Fruit fly (Drosophila melanogaster) whole organism, embryonic: ENCODE measurements around the gene Arp6.
A peak's percentile ranks its signal among the peaks of the same experiment; 100 is the strongest.

Experiments used
- CG10147 ChIP-seq: fragments of 200-800 bp; sonication (Bioruptor generic); optimal IDR thresholded peaks from 2 replicates; lab custom pipeline; 2019; ENCODE audit warnings: missing biosample characterization, mild to moderate bottlenecking, missing genetic modification characterization, moderate library complexity
- CG10267 ChIP-seq: fragments of 200-800 bp; sonication (Bioruptor generic); optimal IDR thresholded peaks from 2 replicates; lab custom pipeline; 2018; ENCODE audit warnings: missing biosample characterization, mild to moderate bottlenecking, missing genetic modification characterization, moderate library complexity
- CG1233 ChIP-seq: fragments of 200-800 bp; sonication (Bioruptor generic); optimal IDR thresholded peaks from 4 replicates; lab custom pipeline; 2018; ENCODE audit warnings: missing biosample characterization, mild to moderate bottlenecking, missing genetic modification characterization
- CG12391 ChIP-seq: fragments of 200-800 bp; sonication (Bioruptor generic); optimal IDR thresholded peaks from 3 replicates; lab custom pipeline; 2018; ENCODE audit warnings: missing biosample characterization, mild to moderate bottlenecking, missing genetic modification characterization, moderate library complexity
- CG13287 ChIP-seq: fragments of 200-800 bp; sonication (Bioruptor generic); IDR thresholded peaks from 2 replicates; pipeline ENCODE4 v1.3.6; 2022; ENCODE audit warnings: missing biosample characterization, missing genetic modification characterization; ENCODE audit not compliant: partially characterized antibody
- CG13296 ChIP-seq: fragments of 200-800 bp; sonication (Bioruptor generic); optimal IDR thresholded peaks from 3 replicates; lab custom pipeline; 2018; ENCODE audit warnings: missing biosample characterization, mild to moderate bottlenecking, missing genetic modification characterization
- CG14710 ChIP-seq: fragments of 200-800 bp; sonication (Bioruptor generic); optimal IDR thresholded peaks from 3 replicates; lab custom pipeline; 2019; ENCODE audit warnings: missing biosample characterization, mild to moderate bottlenecking, missing genetic modification characterization, moderate library complexity
- CG16813 ChIP-seq: fragments of 200-800 bp; sonication (Bioruptor generic); IDR thresholded peaks from 3 replicates; pipeline ENCODE4 v1.3.6; 2022; ENCODE audit warnings: missing biosample characterization, missing genetic modification characterization; ENCODE audit not compliant: partially characterized antibody
- CG2116 ChIP-seq: fragments of 200-800 bp; sonication (Bioruptor generic); optimal IDR thresholded peaks from 3 replicates; lab custom pipeline; 2018; ENCODE audit warnings: missing biosample characterization, mild to moderate bottlenecking, missing genetic modification characterization
- CG31441 ChIP-seq: fragments of 200-800 bp; sonication (Bioruptor generic); IDR thresholded peaks from 2 replicates; pipeline ENCODE4 v1.3.6; 2022; ENCODE audit warnings: missing biosample characterization, missing genetic modification characterization
- CG42726 ChIP-seq: fragments of 200-800 bp; sonication (Bioruptor generic); IDR thresholded peaks from 2 replicates; pipeline ENCODE4 v1.3.6; 2022; ENCODE audit warnings: missing biosample characterization, missing genetic modification characterization; ENCODE audit not compliant: partially characterized antibody
- CG4328 ChIP-seq: fragments of 200-800 bp; sonication (Bioruptor generic); optimal IDR thresholded peaks from 3 replicates; lab custom pipeline; 2017; ENCODE audit warnings: missing biosample characterization, missing genetic modification reagents, missing genetic modification characterization
- CG4424 ChIP-seq: fragments of 200-800 bp; sonication (Bioruptor generic); optimal IDR thresholded peaks from 3 replicates; lab custom pipeline; 2016; ENCODE audit warnings: missing biosample characterization, missing genetic modification characterization
- CG4707 ChIP-seq: fragments of 200-800 bp; sonication (Bioruptor generic); optimal IDR thresholded peaks from 2 replicates; lab custom pipeline; 2018; ENCODE audit warnings: missing biosample characterization, mild to moderate bottlenecking, missing genetic modification characterization, moderate library complexity
- CG9727 ChIP-seq: fragments of 200-800 bp; sonication (Bioruptor generic); optimal IDR thresholded peaks from 3 replicates; lab custom pipeline; 2017; ENCODE audit warnings: missing biosample characterization, mild to moderate bottlenecking, missing genetic modification characterization
- CG9817 ChIP-seq: fragments of 200-800 bp; sonication (Bioruptor generic); optimal IDR thresholded peaks from 2 replicates; lab custom pipeline; 2018; ENCODE audit warnings: missing biosample characterization, mild to moderate bottlenecking, missing genetic modification characterization, moderate library complexity
- CkIIα-i1 ChIP-seq: fragments of 200-800 bp; sonication (Bioruptor generic); IDR thresholded peaks from 2 replicates; pipeline ENCODE4 v1.3.6; 2022; ENCODE audit warnings: missing biosample characterization, missing genetic modification characterization
- CoRest ChIP-seq: fragments of 200-800 bp; sonication (Bioruptor generic); optimal IDR thresholded peaks from 3 replicates; lab custom pipeline; 2018; ENCODE audit warnings: missing biosample characterization, mild to moderate bottlenecking, missing genetic modification characterization, moderate library complexity
- CrebB ChIP-seq: fragments of 200-800 bp; sonication (Bioruptor generic); optimal IDR thresholded peaks from 3 replicates; lab custom pipeline; 2018; ENCODE audit warnings: missing biosample characterization, mild to moderate bottlenecking, missing genetic modification characterization
- Ets65A ChIP-seq: fragments of 200-800 bp; sonication (Bioruptor generic); peaks from one replicate; lab custom pipeline; 2016; ENCODE audit warnings: missing biosample characterization, missing genetic modification characterization
- Fer3 ChIP-seq: fragments of 200-800 bp; sonication (Bioruptor generic); optimal IDR thresholded peaks from 2 replicates; lab custom pipeline; 2018; ENCODE audit warnings: missing biosample characterization, mild to moderate bottlenecking, missing genetic modification characterization, moderate library complexity
- Gsc ChIP-seq: fragments of 200-800 bp; sonication (Bioruptor generic); IDR thresholded peaks from 2 replicates; pipeline ENCODE4 v1.3.6; 2022; ENCODE audit warnings: missing biosample characterization, missing genetic modification characterization
- HLH3B ChIP-seq: fragments of 200-800 bp; sonication (Bioruptor generic); IDR thresholded peaks from 2 replicates; pipeline ENCODE4 v1.3.6; 2022; ENCODE audit warnings: missing biosample characterization, missing genetic modification characterization
- MESR4 ChIP-seq: fragments of 200-800 bp; sonication (Bioruptor generic); optimal IDR thresholded peaks from 2 replicates; lab custom pipeline; 2018; ENCODE audit warnings: missing biosample characterization, mild to moderate bottlenecking, missing genetic modification characterization, moderate library complexity
- Stat92E ChIP-seq, 3 experiments: fragments of >200 bp in 2 of 3; fragments of 200-800 bp in 1 of 3; sonication (Bioruptor generic) in 1 of 3; optimal IDR thresholded peaks; 2 replicates each; lab custom pipeline; 2017 to 2019; ENCODE audit warnings: missing biosample characterization in 3 of 3, missing genetic modification characterization in 3 of 3, mild to moderate bottlenecking in 1 of 3, moderate library complexity in 1 of 3
- TFAM ChIP-seq: fragments of 200-800 bp; sonication (Bioruptor generic); optimal IDR thresholded peaks from 2 replicates; lab custom pipeline; 2017; ENCODE audit warnings: missing biosample characterization, missing genetic modification characterization, inconsistent platforms
- Xbp1 ChIP-seq: fragments of 200-800 bp; sonication (Bioruptor generic); optimal IDR thresholded peaks from 3 replicates; lab custom pipeline; 2016; ENCODE audit warnings: missing biosample characterization, mild to moderate bottlenecking, missing genetic modification characterization
- Xrp1 ChIP-seq: fragments of 200-800 bp; sonication (Bioruptor generic); IDR thresholded peaks from 2 replicates; pipeline ENCODE4 v1.3.6; 2022; ENCODE audit warnings: missing biosample characterization, missing genetic modification characterization
- YL-1 ChIP-seq: fragments of 200-800 bp; sonication (Bioruptor generic); optimal IDR thresholded peaks from 3 replicates; lab custom pipeline; 2017; ENCODE audit warnings: missing biosample characterization, mild to moderate bottlenecking, missing genetic modification characterization
- bbx ChIP-seq: fragments of 200-800 bp; sonication (Bioruptor generic); IDR thresholded peaks from 2 replicates; pipeline ENCODE4 v1.3.6; 2022; ENCODE audit warnings: missing biosample characterization, missing genetic modification characterization; ENCODE audit not compliant: partially characterized antibody
- br ChIP-seq: fragments of >200 bp; optimal IDR thresholded peaks from 2 replicates; lab custom pipeline; 2017
- cg ChIP-seq: fragments of 200-800 bp; sonication (Bioruptor generic); optimal IDR thresholded peaks from 3 replicates; lab custom pipeline; 2019; ENCODE audit warnings: missing biosample characterization, mild to moderate bottlenecking, missing genetic modification characterization, moderate library complexity
- ci ChIP-seq: fragments of 200-800 bp; sonication (Bioruptor generic); IDR thresholded peaks from 3 replicates; pipeline ENCODE4 v1.3.6; 2022; ENCODE audit warnings: missing biosample characterization, missing genetic modification characterization
- dm ChIP-seq: fragments of 200-800 bp; sonication (Bioruptor generic); optimal IDR thresholded peaks from 3 replicates; lab custom pipeline; 2016; ENCODE audit warnings: missing biosample characterization, missing genetic modification characterization
- dpn ChIP-seq, 2 experiments: fragments of 200-800 bp; sonication (Bioruptor generic); optimal IDR thresholded peaks; 3 replicates each; lab custom pipeline; 2016; ENCODE audit warnings: missing biosample characterization in 2 of 2, missing genetic modification characterization in 2 of 2
- hbn ChIP-seq: fragments of 200-800 bp; sonication (Bioruptor generic); IDR thresholded peaks from 2 replicates; pipeline ENCODE4 v1.3.6; 2022; ENCODE audit warnings: missing biosample characterization, missing genetic modification characterization; ENCODE audit not compliant: partially characterized antibody
- ind ChIP-seq: fragments of 200-800 bp; sonication (Bioruptor generic); optimal IDR thresholded peaks from 3 replicates; lab custom pipeline; 2016; ENCODE audit warnings: missing biosample characterization, missing genetic modification characterization
- knrl ChIP-seq: fragments of 200-800 bp; sonication (Bioruptor generic); IDR thresholded peaks from 3 replicates; pipeline ENCODE4 v1.3.6; 2022; ENCODE audit warnings: missing biosample characterization, missing genetic modification characterization; ENCODE audit not compliant: partially characterized antibody
- lov ChIP-seq, 2 experiments: fragments of 200-800 bp in 1 of 2; fragments of >200 bp in 1 of 2; sonication (Bioruptor generic) in 1 of 2; IDR thresholded peaks in 1 of 2; optimal IDR thresholded peaks in 1 of 2; 2 replicates in 1 of 2; 3 replicates in 1 of 2; pipeline versions ENCODE4 v1.3.6 to Lab custom; 2017 to 2022; ENCODE audit warnings: missing biosample characterization in 1 of 2, missing genetic modification characterization in 1 of 2
- phol ChIP-seq: fragments of 200-800 bp; sonication (Bioruptor generic); optimal IDR thresholded peaks from 3 replicates; lab custom pipeline; 2018; ENCODE audit warnings: missing biosample characterization, mild to moderate bottlenecking, missing genetic modification characterization, moderate library complexity
- pita ChIP-seq: fragments of 200-800 bp; sonication (Bioruptor generic); optimal IDR thresholded peaks from 2 replicates; lab custom pipeline; 2017; ENCODE audit warnings: missing biosample characterization, mild to moderate bottlenecking, missing genetic modification characterization
- psq ChIP-seq: fragments of 200-800 bp; sonication (Bioruptor generic); optimal IDR thresholded peaks from 2 replicates; lab custom pipeline; 2017; ENCODE audit warnings: missing biosample characterization, missing genetic modification characterization
- pzg ChIP-seq: fragments of 200-800 bp; sonication (Bioruptor generic); optimal IDR thresholded peaks from 3 replicates; lab custom pipeline; 2018; ENCODE audit warnings: missing biosample characterization, mild to moderate bottlenecking, missing genetic modification characterization, moderate library complexity
- tna ChIP-seq: fragments of 200-800 bp; sonication (Bioruptor generic); IDR thresholded peaks from 2 replicates; pipeline ENCODE4 v1.3.6; 2022; ENCODE audit warnings: missing biosample characterization, missing genetic modification characterization; ENCODE audit not compliant: partially characterized antibody
- yki ChIP-seq: fragments of >200 bp; optimal IDR thresholded peaks from 3 replicates; lab custom pipeline; 2018
- zen ChIP-seq: fragments of 200-800 bp; sonication (Bioruptor generic); optimal IDR thresholded peaks from 3 replicates; lab custom pipeline; 2018; ENCODE audit warnings: missing biosample characterization, mild to moderate bottlenecking, missing genetic modification characterization, moderate library complexity
- zfh1 ChIP-seq: fragments of 200-800 bp; sonication (Bioruptor generic); IDR thresholded peaks from 3 replicates; pipeline ENCODE4 v1.3.6; 2022; ENCODE audit warnings: missing biosample characterization, missing genetic modification characterization
- zfh2 ChIP-seq: fragments of 200-800 bp; sonication (Bioruptor generic); optimal IDR thresholded peaks from 2 replicates; lab custom pipeline; 2016; ENCODE audit warnings: missing biosample characterization, missing genetic modification characterization

The Arp6 gene

DNA sequence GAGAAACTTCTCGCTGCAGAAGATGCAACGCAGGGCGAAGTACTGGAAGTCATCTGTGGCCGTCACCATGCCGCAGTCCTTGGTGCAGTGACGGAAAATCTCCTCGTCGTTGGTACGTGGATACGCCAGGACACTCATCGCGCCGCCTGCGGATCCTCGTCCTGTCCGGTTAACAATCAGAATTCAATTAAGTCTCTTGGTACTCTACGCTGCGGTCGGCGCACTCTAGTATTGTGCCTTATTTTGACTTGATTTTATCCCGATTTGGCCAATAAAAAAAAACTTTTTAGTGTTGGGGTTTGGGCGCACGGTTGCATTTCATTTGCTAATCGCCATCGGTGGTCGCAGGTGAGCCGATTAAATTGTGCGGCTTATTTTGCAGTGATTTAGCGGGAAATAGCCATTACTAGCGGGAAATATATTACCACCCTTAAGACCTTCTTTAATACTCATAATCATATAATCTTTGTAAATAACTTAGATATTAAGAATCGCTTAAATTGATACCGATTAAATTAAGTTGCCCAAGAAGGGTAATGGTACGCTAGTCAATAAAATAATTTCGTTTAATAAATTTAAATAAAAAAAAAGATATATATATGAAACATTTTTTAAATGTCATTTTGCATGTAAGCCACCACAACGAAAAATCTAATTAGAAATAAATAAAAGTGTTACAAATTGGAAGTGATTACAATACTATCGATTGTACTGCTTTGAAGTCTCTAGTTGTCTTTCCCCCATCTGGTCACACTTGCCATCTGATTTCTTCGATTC is 9.2 kb upstream of the Arp6 start, which contains the start of the genes CG8944 and CCT6 (continued):
- TF ChIP-seq CG9817 (no peak), psq (GFP tag; lab: Kevin White, UChicago) (no peak), Gsc (GFP tag; lab: Robert Waterston, UW) (no peak), YL-1 (GFP tag; lab: Kevin White, UChicago) (no peak), phol (tag; lab: Kevin White, UChicago) (peak; percentile 36), CG10267 (tag; lab: Kevin White, UChicago) (peak; percentile 40), CG10147 (GFP tag; lab: Kevin White, UChicago) (no peak), CG31441 (no peak), tna (no peak), HLH3B (GFP tag; lab: Robert Waterston, UW) (no peak), CG4707 (no peak), CG9727 (GFP tag; lab: Kevin White, UChicago) (no peak), Xbp1 (GFP tag; lab: Kevin White, UChicago) (peak; percentile 26), cg (no peak), CG13296 (GFP tag; lab: Kevin White, UChicago) (no peak), ci (GFP tag; lab: Robert Waterston, UW) (0 out of 3 replicates have a peak, but pooled peaks have one; percentile 19), ind (GFP tag; lab: Kevin White, UChicago) (peak; percentile 20), CG1233 (GFP tag; lab: Kevin White, UChicago) (no peak), Ets65A (peak; percentile 81), CG42726 (GFP tag; lab: Robert Waterston, UW) (no peak), lov (optimal IDR thresholded peaks at IDR 0.05; lab: Kevin White, UChicago) (no peak), lov (GFP tag; IDR thresholded peaks at IDR 0.05; lab: Robert Waterston, UW) (no peak), hbn (GFP tag; lab: Robert Waterston, UW) (no peak), pzg (GFP tag; lab: Kevin White, UChicago) (peak; percentile 20), pita (GFP tag; lab: Kevin White, UChicago) (no peak), knrl (GFP tag; lab: Robert Waterston, UW) (0 out of 3 replicates have a peak, but pooled peaks have one; percentile 42), zfh2 (GFP tag; lab: Kevin White, UChicago) (peak; percentile 16), bbx (GFP tag; lab: Robert Waterston, UW) (peak; percentile 44; the same call in 1 of the 2 replicates), CG12391 (peak; percentile 59), CG4424 (peak; percentile 1), dpn (GFP tag; optimal IDR thresholded peaks at IDR 0.05; lab: Kevin White, UChicago) (peak in 1 of 2 experiments; percentile 21), br (lab: Kevin White, UChicago) (no peak), Xrp1 (GFP tag; lab: Robert Waterston, UW) (no peak), CkIIα-i1 (GFP tag; lab: Robert Waterston, UW) (no peak), dm (GFP tag; lab: Kevin White, UChicago) (no peak), zfh1 (GFP tag; lab: Robert Waterston, UW) (no peak), CG13287 (GFP tag; lab: Robert Waterston, UW) (0 out of 2 replicates have a peak, but pooled peaks have one; percentile 28), CrebB (no peak), CoRest (tag; lab: Kevin White, UChicago) (peak; percentile 45), CG4328 (peak; percentile 22), CG14710 (peak; percentile 71), Stat92E (GFP tag; optimal IDR thresholded peaks at IDR 0.05; lab: Kevin White, UChicago) (no peak), yki (lab: Kevin White, UChicago) (no peak), Fer3 (no peak), CG2116 (GFP tag; lab: Kevin White, UChicago) (peak; percentile 96), CG16813 (GFP tag; lab: Robert Waterston, UW) (peak; percentile 52; the same call in 2 of the 3 replicates), TFAM (GFP tag; lab: Kevin White, UChicago) (no peak), MESR4 (GFP tag; lab: Kevin White, UChicago) (peak; percentile 90), zen (tag; lab: Kevin White, UChicago) (no peak)
